Worm (Caenorhabditis elegans): ENCODE results near the gene tbx-8.

DNA sequence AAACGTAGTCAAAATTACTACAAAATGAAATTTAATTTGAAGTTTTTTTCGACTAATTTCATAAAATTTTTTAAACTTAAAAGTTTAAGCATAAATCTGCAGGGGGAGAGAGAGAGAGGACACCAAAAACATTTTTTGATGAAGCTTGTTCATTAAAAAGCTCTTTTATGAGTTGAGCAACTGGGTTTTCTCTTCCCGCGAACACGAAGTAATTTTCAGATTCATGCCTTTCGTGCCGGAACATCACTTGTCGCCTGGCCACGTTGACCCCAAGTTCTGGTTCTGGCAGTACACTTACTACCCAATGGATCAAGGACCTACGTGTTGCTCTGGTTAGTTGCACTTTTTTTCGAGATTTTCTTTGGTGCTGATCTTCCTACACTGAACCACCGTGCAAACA, 36.7 kb downstream of the tbx-8 start:
- no peak for TF ChIP-seq egl-27 (tag; optimal IDR thresholded peaks at IDR 0.05)
- no peak for TF ChIP-seq aly-2 (tag; optimal IDR thresholded peaks at IDR 0.05)
- no peak for TF ChIP-seq unc-39 (tag; optimal IDR thresholded peaks at IDR 0.05)
- no peak for TF ChIP-seq Y75B8A.6 (GFP tag; IDR thresholded peaks at IDR 0.05)
- TF ChIP-seq pha-4 (GFP tag; IDR thresholded peaks at IDR 0.05): no peak
- TF ChIP-seq pha-4 (tag; optimal IDR thresholded peaks at IDR 0.05): no peak
- no peak for TF ChIP-seq fos-1 (tag; optimal IDR thresholded peaks at IDR 0.05)
- no peak for TF ChIP-seq unc-62 (GFP tag; optimal IDR thresholded peaks at IDR 0.05 in 1 of 2)
- TF ChIP-seq unc-62 (tag; optimal IDR thresholded peaks at IDR 0.05): no peak
- no peak for TF ChIP-seq ZK546.5 (tag; optimal IDR thresholded peaks at IDR 0.05)
- no peak for TF ChIP-seq lin-13 (GFP tag; optimal IDR thresholded peaks at IDR 0.05)

All from whole organism, L4 larva.